Fruit fly (Drosophila melanogaster) whole organism, prepupa: ENCODE measurements around the gene hid.

ENCODE experiments used
- Blimp-1 ChIP-seq: fragments of 200-800 bp; sonication (Bioruptor generic); optimal IDR thresholded peaks from 3 replicates; lab custom pipeline; 2017; ENCODE audit warnings: missing biosample characterization, missing genetic modification characterization, mild to moderate bottlenecking, moderate library complexity, missing genetic modification reagents
- CG10631 ChIP-seq: fragments of 200-800 bp; sonication (Bioruptor generic); optimal IDR thresholded peaks from 2 replicates; lab custom pipeline; 2016; ENCODE audit warnings: missing biosample characterization, missing genetic modification characterization
- CG11294 ChIP-seq: fragments of 200-800 bp; sonication (Bioruptor generic); IDR thresholded peaks from 2 replicates; pipeline ENCODE4 v1.3.6; 2022; ENCODE audit warnings: missing biosample characterization, missing genetic modification characterization
- CG11762 ChIP-seq: fragments of 200-800 bp; sonication (Bioruptor generic); optimal IDR thresholded peaks from 3 replicates; lab custom pipeline; 2016; ENCODE audit warnings: missing biosample characterization, missing genetic modification characterization; ENCODE audit not compliant: insufficient read depth
- CG11902 ChIP-seq: fragments of 200-800 bp; sonication (Bioruptor generic); optimal IDR thresholded peaks from 3 replicates; lab custom pipeline; 2016; ENCODE audit warnings: missing biosample characterization, missing genetic modification characterization
- CG15336 ChIP-seq: fragments of 200-800 bp; sonication (Bioruptor generic); IDR thresholded peaks from 2 replicates; pipeline ENCODE4 v1.3.6; 2022; ENCODE audit warnings: missing biosample characterization, missing genetic modification characterization
- CG16779 ChIP-seq: fragments of 200-800 bp; sonication (Bioruptor generic); optimal IDR thresholded peaks from 3 replicates; lab custom pipeline; 2017; ENCODE audit warnings: missing biosample characterization, mild to moderate bottlenecking, missing genetic modification characterization
- CG3032 ChIP-seq: fragments of 200-800 bp; optimal IDR thresholded peaks from 2 replicates; lab custom pipeline; 2019; ENCODE audit warnings: missing biosample characterization, mild to moderate bottlenecking, missing genetic modification characterization, moderate library complexity
- CG31627 ChIP-seq: fragments of 200-800 bp; sonication (Bioruptor generic); optimal IDR thresholded peaks from 3 replicates; lab custom pipeline; 2016; ENCODE audit warnings: missing biosample characterization, missing genetic modification characterization
- CG32006 ChIP-seq: fragments of 200-800 bp; sonication (Bioruptor generic); optimal IDR thresholded peaks from 3 replicates; lab custom pipeline; 2017; ENCODE audit warnings: missing biosample characterization, mild to moderate bottlenecking, missing genetic modification characterization
- CG34406 ChIP-seq: fragments of 200-800 bp; sonication (Bioruptor generic); optimal IDR thresholded peaks from 3 replicates; lab custom pipeline; 2016; ENCODE audit warnings: missing biosample characterization, missing genetic modification characterization
- CG3919 ChIP-seq: fragments of 200-800 bp; sonication (Bioruptor generic); optimal IDR thresholded peaks from 3 replicates; lab custom pipeline; 2016; ENCODE audit warnings: missing biosample characterization, missing genetic modification characterization
- CG6163 ChIP-seq: fragments of 200-800 bp; sonication (Bioruptor generic); IDR thresholded peaks from 3 replicates; pipeline ENCODE4 v1.3.6; 2022; ENCODE audit warnings: missing biosample characterization, missing genetic modification characterization
- CG6276 ChIP-seq: fragments of 200-800 bp; sonication (Bioruptor generic); optimal IDR thresholded peaks from 2 replicates; lab custom pipeline; 2017; ENCODE audit warnings: missing biosample characterization, mild to moderate bottlenecking, missing genetic modification characterization
- CG6792 ChIP-seq: fragments of 200-800 bp; sonication (Bioruptor generic); optimal IDR thresholded peaks from 3 replicates; lab custom pipeline; 2016; ENCODE audit warnings: missing biosample characterization, missing genetic modification characterization
- CG6808 ChIP-seq: fragments of 200-800 bp; sonication (Bioruptor generic); optimal IDR thresholded peaks from 3 replicates; lab custom pipeline; 2017; ENCODE audit warnings: missing biosample characterization, missing genetic modification characterization, mild to moderate bottlenecking, moderate library complexity, missing genetic modification reagents
- CG6854 ChIP-seq: fragments of 200-800 bp; sonication (Bioruptor generic); optimal IDR thresholded peaks from 2 replicates; lab custom pipeline; 2017; ENCODE audit warnings: missing biosample characterization, mild to moderate bottlenecking, missing genetic modification characterization
- CG8119 ChIP-seq: fragments of 200-800 bp; sonication (Bioruptor generic); IDR thresholded peaks from 3 replicates; pipeline ENCODE4 v1.3.6; 2022; ENCODE audit warnings: missing biosample characterization, missing genetic modification characterization
- CG8319 ChIP-seq: fragments of 200-800 bp; sonication (Bioruptor generic); optimal IDR thresholded peaks from 3 replicates; lab custom pipeline; 2016; ENCODE audit warnings: missing biosample characterization, missing genetic modification characterization
- CG8632 ChIP-seq: fragments of 200-800 bp; sonication (Bioruptor generic); optimal IDR thresholded peaks from 3 replicates; lab custom pipeline; 2016; ENCODE audit warnings: missing biosample characterization, missing genetic modification characterization
- CG9139 ChIP-seq: fragments of 200-800 bp; sonication (Bioruptor generic); optimal IDR thresholded peaks from 3 replicates; lab custom pipeline; 2017; ENCODE audit warnings: missing biosample characterization, mild to moderate bottlenecking, missing genetic modification characterization
- Eip78C ChIP-seq: fragments of 200-800 bp; sonication (Bioruptor generic); peaks from one replicate; lab custom pipeline; 2016; ENCODE audit warnings: missing biosample characterization, missing genetic modification characterization
- Eip93F ChIP-seq: fragments of 200-800 bp; sonication (Bioruptor generic); optimal IDR thresholded peaks from 2 replicates; lab custom pipeline; 2016; ENCODE audit warnings: missing biosample characterization, mild to moderate bottlenecking, missing genetic modification characterization
- Ets21C ChIP-seq: fragments of 200-800 bp; sonication (Bioruptor generic); optimal IDR thresholded peaks from 3 replicates; lab custom pipeline; 2016; ENCODE audit warnings: missing biosample characterization, missing genetic modification characterization
- Ets96B ChIP-seq: fragments of 200-800 bp; optimal IDR thresholded peaks from 2 replicates; lab custom pipeline; 2019; ENCODE audit warnings: missing biosample characterization, mild to moderate bottlenecking, missing genetic modification characterization, moderate library complexity
- Hr38 ChIP-seq: sonication (Bioruptor generic); optimal IDR thresholded peaks from 2 replicates; lab custom pipeline; 2016; ENCODE audit warnings: missing biosample characterization, missing genetic modification characterization
- Hr39 ChIP-seq: fragments of 200-800 bp; sonication (Bioruptor generic); optimal IDR thresholded peaks from 2 replicates; lab custom pipeline; 2016; ENCODE audit warnings: missing biosample characterization, missing genetic modification characterization
- Lpt ChIP-seq: fragments of 200-800 bp; sonication (Bioruptor generic); optimal IDR thresholded peaks from 3 replicates; lab custom pipeline; 2016; ENCODE audit warnings: missing biosample characterization, missing genetic modification characterization
- Met ChIP-seq: fragments of 200-800 bp; sonication (Bioruptor generic); optimal IDR thresholded peaks from 3 replicates; lab custom pipeline; 2016; ENCODE audit warnings: missing biosample characterization, missing genetic modification characterization
- OdsH ChIP-seq: fragments of 200-800 bp; sonication (Bioruptor generic); optimal IDR thresholded peaks from 3 replicates; lab custom pipeline; 2016; ENCODE audit warnings: missing biosample characterization, missing genetic modification characterization
- Sox102F ChIP-seq: fragments of 200-800 bp; sonication (Bioruptor generic); optimal IDR thresholded peaks from 2 replicates; lab custom pipeline; 2016; ENCODE audit warnings: missing biosample characterization, mild to moderate bottlenecking, missing genetic modification characterization
- Sox14 ChIP-seq: fragments of 200-800 bp; sonication (Bioruptor generic); optimal IDR thresholded peaks from 3 replicates; lab custom pipeline; 2016; ENCODE audit warnings: missing biosample characterization, missing genetic modification characterization
- cyc ChIP-seq: fragments of 200-800 bp; sonication (Bioruptor generic); optimal IDR thresholded peaks from 3 replicates; lab custom pipeline; 2016; ENCODE audit warnings: missing biosample characterization, missing genetic modification characterization
- dsx ChIP-seq: fragments of 200-800 bp; optimal IDR thresholded peaks from 3 replicates; lab custom pipeline; 2019; ENCODE audit warnings: missing biosample characterization, mild to moderate bottlenecking, missing genetic modification characterization, moderate library complexity; ENCODE audit not compliant: poor library complexity, severe bottlenecking
- eg ChIP-seq: fragments of 200-800 bp; sonication (Bioruptor generic); IDR thresholded peaks from 3 replicates; pipeline ENCODE4 v1.3.6; 2022; ENCODE audit warnings: missing biosample characterization, missing genetic modification characterization
- esn ChIP-seq: fragments of 200-800 bp; sonication (Bioruptor generic); optimal IDR thresholded peaks from 2 replicates; lab custom pipeline; 2016; ENCODE audit warnings: missing biosample characterization, mild to moderate bottlenecking, missing genetic modification characterization, moderate library complexity
- fd59A ChIP-seq: fragments of 200-800 bp; sonication (Bioruptor generic); optimal IDR thresholded peaks from 2 replicates; lab custom pipeline; 2017; ENCODE audit warnings: missing biosample characterization, mild to moderate bottlenecking, missing genetic modification characterization, missing genetic modification reagents
- fkh ChIP-seq: fragments of 200-800 bp; sonication (Bioruptor generic); optimal IDR thresholded peaks from 3 replicates; lab custom pipeline; 2017; ENCODE audit warnings: missing biosample characterization, mild to moderate bottlenecking, missing genetic modification characterization, moderate library complexity
- lz ChIP-seq: fragments of 200-800 bp; sonication (Bioruptor generic); optimal IDR thresholded peaks from 3 replicates; lab custom pipeline; 2016; ENCODE audit warnings: missing biosample characterization, missing genetic modification characterization
- net ChIP-seq: fragments of 200-800 bp; sonication (Bioruptor generic); optimal IDR thresholded peaks from 3 replicates; lab custom pipeline; 2016; ENCODE audit warnings: missing biosample characterization, missing genetic modification characterization
- pdm3 ChIP-seq: fragments of 200-800 bp; sonication (Bioruptor generic); optimal IDR thresholded peaks from 3 replicates; lab custom pipeline; 2016; ENCODE audit warnings: missing biosample characterization, missing genetic modification characterization
- salr ChIP-seq, 2 experiments: fragments of 200-800 bp; sonication (Bioruptor generic); optimal IDR thresholded peaks; 3 replicates each; lab custom pipeline; 2016 to 2018; ENCODE audit warnings: missing biosample characterization in 2 of 2, missing genetic modification characterization in 2 of 2, mild to moderate bottlenecking in 1 of 2
- spab ChIP-seq: fragments of 200-800 bp; sonication (Bioruptor generic); optimal IDR thresholded peaks from 2 replicates; lab custom pipeline; 2017; ENCODE audit warnings: missing biosample characterization, mild to moderate bottlenecking, missing genetic modification characterization, missing genetic modification reagents
- svp ChIP-seq: fragments of 200-800 bp; sonication (Bioruptor generic); peaks from one replicate; lab custom pipeline; 2016; ENCODE audit warnings: missing biosample characterization, missing genetic modification characterization

The hid gene

dm6 chr3L:18198749-18199148 lies 13.3 kb upstream of the hid start (continued):
- TF ChIP-seq CG8632 (GFP tag; lab: Kevin White, UChicago), result peak; percentile 61
- TF ChIP-seq Sox102F (GFP tag; lab: Kevin White, UChicago), result peak; percentile 80
- TF ChIP-seq Eip93F (GFP tag; lab: Kevin White, UChicago), result no peak
- peak; percentile 39 for TF ChIP-seq CG11902 (GFP tag; lab: Kevin White, UChicago)
- TF ChIP-seq CG6854 (GFP tag; lab: Kevin White, UChicago), result peak; percentile 56
- peak; percentile 58 for TF ChIP-seq pdm3 (GFP tag; lab: Kevin White, UChicago)
- TF ChIP-seq CG9139 (GFP tag; lab: Kevin White, UChicago), result no peak
- no peak for TF ChIP-seq net
- TF ChIP-seq fd59A (GFP tag; lab: Kevin White, UChicago), result no peak
- no peak for TF ChIP-seq eg (GFP tag; lab: Robert Waterston, UW)
- no peak for TF ChIP-seq Hr38 (GFP tag; lab: Kevin White, UChicago)
- TF ChIP-seq CG8119 (GFP tag; lab: Robert Waterston, UW), result no peak
- TF ChIP-seq Eip78C (GFP tag; lab: Kevin White, UChicago), result peak; percentile 93
- TF ChIP-seq Hr39 (GFP tag; lab: Kevin White, UChicago), result peak; percentile 65
- peak; percentile 67 for TF ChIP-seq cyc
- TF ChIP-seq svp, result peak; percentile 91
- TF ChIP-seq CG15336, result no peak
- TF ChIP-seq CG3032 (tag; lab: Kevin White, UChicago), result no peak
- peak; percentile 67 for TF ChIP-seq CG31627 (GFP tag; lab: Kevin White, UChicago)
- TF ChIP-seq OdsH, result peak; percentile 52
- TF ChIP-seq CG32006, result no peak

dm6 chr3L:18198165-18198564 lies 12.7 kb upstream of the hid start:
- TF ChIP-seq fkh (GFP tag; lab: Kevin White, UChicago), result peak; percentile 69
- TF ChIP-seq CG34406, result no peak

- TF ChIP-seq Hr39 (GFP tag; lab: Kevin White, UChicago) (peak; percentile 97), CG11762 (peak; percentile 79), CG3919 (peak; percentile 97), CG8319 (GFP tag; lab: Kevin White, UChicago) (peak; percentile 96), CG16779 (tag; lab: Kevin White, UChicago) (peak; percentile 75), fkh (GFP tag; lab: Kevin White, UChicago) (no peak), OdsH (peak; percentile 94), CG9139 (GFP tag; lab: Kevin White, UChicago) (peak; percentile 72), net (peak; percentile 86), esn (GFP tag; lab: Kevin White, UChicago) (peak; percentile 97), Met (GFP tag; lab: Kevin White, UChicago) (peak; percentile 97), CG10631 (GFP tag; lab: Kevin White, UChicago) (peak; percentile 94), CG6792 (GFP tag; lab: Kevin White, UChicago) (peak; percentile 98), Ets21C (GFP tag; lab: Kevin White, UChicago) (peak; percentile 95), CG15336 (peak; percentile 36; the same call in 1 of the 2 replicates), svp (peak; percentile 98), Ets96B (peak; percentile 94), dsx (GFP tag; lab: Kevin White, UChicago) (peak; percentile 93), Eip78C (GFP tag; lab: Kevin White, UChicago) (peak; percentile 99), pdm3 (GFP tag; lab: Kevin White, UChicago) (peak; percentile 95), CG3032 (tag; lab: Kevin White, UChicago) (peak; percentile 93), CG6276 (GFP tag; lab: Kevin White, UChicago) (peak; percentile 21), spab (GFP tag; lab: Kevin White, UChicago) (peak; percentile 87), Blimp-1 (GFP tag; lab: Kevin White, UChicago) (peak; percentile 87), CG11294 (no peak), lz (GFP tag; lab: Kevin White, UChicago) (peak; percentile 97), CG34406 (peak; percentile 97), cyc (peak; percentile 98), fd59A (GFP tag; lab: Kevin White, UChicago) (peak; percentile 93), Sox102F (GFP tag; lab: Kevin White, UChicago) (peak; percentile 96), Sox14 (GFP tag; lab: Kevin White, UChicago) (peak; percentile 96), salr (GFP tag; optimal IDR thresholded peaks at IDR 0.05; lab: Kevin White, UChicago) (peak; percentile 68 to 88), Hr38 (GFP tag; lab: Kevin White, UChicago) (no peak), CG6854 (GFP tag; lab: Kevin White, UChicago) (peak; percentile 95), CG6163 (peak; percentile 95), CG11902 (GFP tag; lab: Kevin White, UChicago) (peak; percentile 94), Lpt (peak; percentile 67), CG6808 (GFP tag; lab: Kevin White, UChicago) (peak; percentile 87), CG8119 (GFP tag; lab: Robert Waterston, UW) (peak; percentile 77; the same call in 2 of the 3 replicates)
These were observed 9.7 kb upstream of the hid start for dm6 chr3L:18194998-18195604.
